Fruit fly (Drosophila melanogaster) whole organism, prepupa: ENCODE measurements around the gene Cep97.

Experiments
- Blimp-1 ChIP-seq: fragments of 200-800 bp; sonication (Bioruptor generic); optimal IDR thresholded peaks from 3 replicates; lab custom pipeline; 2017; ENCODE audit warnings: missing biosample characterization, missing genetic modification characterization, mild to moderate bottlenecking, moderate library complexity, missing genetic modification reagents
- CG10631 ChIP-seq: fragments of 200-800 bp; sonication (Bioruptor generic); optimal IDR thresholded peaks from 2 replicates; lab custom pipeline; 2016; ENCODE audit warnings: missing biosample characterization, missing genetic modification characterization
- CG10669 ChIP-seq: fragments of 200-800 bp; sonication (Bioruptor generic); optimal IDR thresholded peaks from 3 replicates; lab custom pipeline; 2018; ENCODE audit warnings: missing biosample characterization, mild to moderate bottlenecking, missing genetic modification characterization, moderate library complexity
- CG11294 ChIP-seq: fragments of 200-800 bp; sonication (Bioruptor generic); IDR thresholded peaks from 2 replicates; pipeline ENCODE4 v1.3.6; 2022; ENCODE audit warnings: missing biosample characterization, missing genetic modification characterization
- CG11762 ChIP-seq: fragments of 200-800 bp; sonication (Bioruptor generic); optimal IDR thresholded peaks from 3 replicates; lab custom pipeline; 2016; ENCODE audit warnings: missing biosample characterization, missing genetic modification characterization; ENCODE audit not compliant: insufficient read depth
- CG11902 ChIP-seq: fragments of 200-800 bp; sonication (Bioruptor generic); optimal IDR thresholded peaks from 3 replicates; lab custom pipeline; 2016; ENCODE audit warnings: missing biosample characterization, missing genetic modification characterization
- CG15336 ChIP-seq: fragments of 200-800 bp; sonication (Bioruptor generic); IDR thresholded peaks from 2 replicates; pipeline ENCODE4 v1.3.6; 2022; ENCODE audit warnings: missing biosample characterization, missing genetic modification characterization
- CG1621 ChIP-seq: fragments of 200-800 bp; sonication (Bioruptor generic); optimal IDR thresholded peaks from 3 replicates; lab custom pipeline; 2018; ENCODE audit warnings: missing biosample characterization, mild to moderate bottlenecking, missing genetic modification characterization
- CG16779 ChIP-seq: fragments of 200-800 bp; sonication (Bioruptor generic); optimal IDR thresholded peaks from 3 replicates; lab custom pipeline; 2017; ENCODE audit warnings: missing biosample characterization, mild to moderate bottlenecking, missing genetic modification characterization
- CG32006 ChIP-seq: fragments of 200-800 bp; sonication (Bioruptor generic); optimal IDR thresholded peaks from 3 replicates; lab custom pipeline; 2017; ENCODE audit warnings: missing biosample characterization, mild to moderate bottlenecking, missing genetic modification characterization
- CG34406 ChIP-seq: fragments of 200-800 bp; sonication (Bioruptor generic); optimal IDR thresholded peaks from 3 replicates; lab custom pipeline; 2016; ENCODE audit warnings: missing biosample characterization, missing genetic modification characterization
- CG4318 ChIP-seq: fragments of 200-800 bp; sonication (Bioruptor generic); optimal IDR thresholded peaks from 3 replicates; lab custom pipeline; 2017; ENCODE audit warnings: missing biosample characterization, mild to moderate bottlenecking, missing genetic modification characterization
- CG6276 ChIP-seq: fragments of 200-800 bp; sonication (Bioruptor generic); optimal IDR thresholded peaks from 2 replicates; lab custom pipeline; 2017; ENCODE audit warnings: missing biosample characterization, mild to moderate bottlenecking, missing genetic modification characterization
- CG6792 ChIP-seq: fragments of 200-800 bp; sonication (Bioruptor generic); optimal IDR thresholded peaks from 3 replicates; lab custom pipeline; 2016; ENCODE audit warnings: missing biosample characterization, missing genetic modification characterization
- CG6854 ChIP-seq: fragments of 200-800 bp; sonication (Bioruptor generic); optimal IDR thresholded peaks from 2 replicates; lab custom pipeline; 2017; ENCODE audit warnings: missing biosample characterization, mild to moderate bottlenecking, missing genetic modification characterization
- CG8119 ChIP-seq: fragments of 200-800 bp; sonication (Bioruptor generic); IDR thresholded peaks from 3 replicates; pipeline ENCODE4 v1.3.6; 2022; ENCODE audit warnings: missing biosample characterization, missing genetic modification characterization
- CG8319 ChIP-seq: fragments of 200-800 bp; sonication (Bioruptor generic); optimal IDR thresholded peaks from 3 replicates; lab custom pipeline; 2016; ENCODE audit warnings: missing biosample characterization, missing genetic modification characterization
- Eip78C ChIP-seq: fragments of 200-800 bp; sonication (Bioruptor generic); peaks from one replicate; lab custom pipeline; 2016; ENCODE audit warnings: missing biosample characterization, missing genetic modification characterization
- Eip93F ChIP-seq: fragments of 200-800 bp; sonication (Bioruptor generic); optimal IDR thresholded peaks from 2 replicates; lab custom pipeline; 2016; ENCODE audit warnings: missing biosample characterization, mild to moderate bottlenecking, missing genetic modification characterization
- Hr4 ChIP-seq: fragments of 200-800 bp; sonication (Bioruptor generic); optimal IDR thresholded peaks from 3 replicates; lab custom pipeline; 2016; ENCODE audit warnings: missing biosample characterization, missing genetic modification characterization
- Lpt ChIP-seq: fragments of 200-800 bp; sonication (Bioruptor generic); optimal IDR thresholded peaks from 3 replicates; lab custom pipeline; 2016; ENCODE audit warnings: missing biosample characterization, missing genetic modification characterization
- Met ChIP-seq: fragments of 200-800 bp; sonication (Bioruptor generic); optimal IDR thresholded peaks from 3 replicates; lab custom pipeline; 2016; ENCODE audit warnings: missing biosample characterization, missing genetic modification characterization
- OdsH ChIP-seq: fragments of 200-800 bp; sonication (Bioruptor generic); optimal IDR thresholded peaks from 3 replicates; lab custom pipeline; 2016; ENCODE audit warnings: missing biosample characterization, missing genetic modification characterization
- Smox ChIP-seq: fragments of 200-800 bp; sonication (Bioruptor generic); optimal IDR thresholded peaks from 3 replicates; lab custom pipeline; 2016; ENCODE audit warnings: missing biosample characterization, missing genetic modification characterization
- Sox102F ChIP-seq: fragments of 200-800 bp; sonication (Bioruptor generic); optimal IDR thresholded peaks from 2 replicates; lab custom pipeline; 2016; ENCODE audit warnings: missing biosample characterization, mild to moderate bottlenecking, missing genetic modification characterization
- achi ChIP-seq: fragments of 200-800 bp; sonication (Bioruptor generic); optimal IDR thresholded peaks from 3 replicates; lab custom pipeline; 2016; ENCODE audit warnings: missing biosample characterization, missing genetic modification characterization
- acj6 ChIP-seq: fragments of 200-800 bp; sonication (Bioruptor generic); optimal IDR thresholded peaks from 3 replicates; lab custom pipeline; 2016; ENCODE audit warnings: missing biosample characterization, missing genetic modification characterization
- dac ChIP-seq: fragments of 200-800 bp; sonication (Bioruptor generic); optimal IDR thresholded peaks from 2 replicates; lab custom pipeline; 2017; ENCODE audit warnings: missing biosample characterization, mild to moderate bottlenecking, missing genetic modification characterization
- esn ChIP-seq: fragments of 200-800 bp; sonication (Bioruptor generic); optimal IDR thresholded peaks from 2 replicates; lab custom pipeline; 2016; ENCODE audit warnings: missing biosample characterization, mild to moderate bottlenecking, missing genetic modification characterization, moderate library complexity
- fd59A ChIP-seq: fragments of 200-800 bp; sonication (Bioruptor generic); optimal IDR thresholded peaks from 2 replicates; lab custom pipeline; 2017; ENCODE audit warnings: missing biosample characterization, mild to moderate bottlenecking, missing genetic modification characterization, missing genetic modification reagents
- fd85E ChIP-seq: fragments of 200-800 bp; sonication (Bioruptor generic); optimal IDR thresholded peaks from 3 replicates; lab custom pipeline; 2016; ENCODE audit warnings: missing biosample characterization, missing genetic modification characterization
- salr ChIP-seq, 2 experiments: fragments of 200-800 bp; sonication (Bioruptor generic); optimal IDR thresholded peaks; 3 replicates each; lab custom pipeline; 2016 to 2018; ENCODE audit warnings: missing biosample characterization in 2 of 2, missing genetic modification characterization in 2 of 2, mild to moderate bottlenecking in 1 of 2
- spab ChIP-seq: fragments of 200-800 bp; sonication (Bioruptor generic); optimal IDR thresholded peaks from 2 replicates; lab custom pipeline; 2017; ENCODE audit warnings: missing biosample characterization, mild to moderate bottlenecking, missing genetic modification characterization, missing genetic modification reagents
- ss ChIP-seq, 2 experiments: fragments of 200-800 bp; sonication (Bioruptor generic); optimal IDR thresholded peaks; 2 replicates in 1 of 2; 3 replicates in 1 of 2; lab custom pipeline; 2017 to 2018; ENCODE audit warnings: mild to moderate bottlenecking in 2 of 2, missing biosample characterization in 2 of 2, missing genetic modification characterization in 2 of 2, moderate library complexity in 1 of 2
- topi ChIP-seq: fragments of 200-800 bp; sonication (Bioruptor generic); optimal IDR thresholded peaks from 3 replicates; lab custom pipeline; 2016; ENCODE audit warnings: missing biosample characterization, missing genetic modification characterization

The Cep97 gene

dm6 chr2L:3896834-3897143, 29.3 kb downstream of the Cep97 start (continued):
- TF ChIP-seq spab (GFP tag; lab: Kevin White, UChicago): peak; percentile 22
- no peak for TF ChIP-seq CG8119
- no peak for TF ChIP-seq CG6854 (GFP tag; lab: Kevin White, UChicago)
- peak; percentile 74 for TF ChIP-seq Smox (GFP tag; lab: Kevin White, UChicago)
- peak; percentile 52 for TF ChIP-seq CG11762
- TF ChIP-seq Lpt (GFP tag; lab: Kevin White, UChicago): peak; percentile 23
- peak; percentile 41 for TF ChIP-seq CG4318 (GFP tag; lab: Kevin White, UChicago)
- peak; percentile 74; the same call in 1 of the 2 replicates for TF ChIP-seq CG15336 (GFP tag; lab: Robert Waterston, UW)
- TF ChIP-seq CG11294 (GFP tag; lab: Robert Waterston, UW): peak; percentile 69
- TF ChIP-seq CG6276 (GFP tag; lab: Kevin White, UChicago): peak; percentile 17
- peak; percentile 75 for TF ChIP-seq OdsH
- peak; percentile 83 for TF ChIP-seq esn (GFP tag; lab: Kevin White, UChicago)
- TF ChIP-seq dac (GFP tag; lab: Kevin White, UChicago): no peak
- peak; percentile 74 for TF ChIP-seq CG34406 (GFP tag; lab: Kevin White, UChicago)
- peak; percentile 67 for TF ChIP-seq CG8319 (GFP tag; lab: Kevin White, UChicago)
- TF ChIP-seq fd85E (GFP tag; lab: Kevin White, UChicago): no peak
- peak; percentile 73 for TF ChIP-seq Sox102F (GFP tag; lab: Kevin White, UChicago)
- TF ChIP-seq Eip78C: peak; percentile 89
- peak; percentile 64 for TF ChIP-seq CG10631 (GFP tag; lab: Kevin White, UChicago)
- TF ChIP-seq ss (GFP tag; optimal IDR thresholded peaks at IDR 0.05; lab: Kevin White, UChicago): peak in 1 of 2 experiments; percentile 22

DNA sequence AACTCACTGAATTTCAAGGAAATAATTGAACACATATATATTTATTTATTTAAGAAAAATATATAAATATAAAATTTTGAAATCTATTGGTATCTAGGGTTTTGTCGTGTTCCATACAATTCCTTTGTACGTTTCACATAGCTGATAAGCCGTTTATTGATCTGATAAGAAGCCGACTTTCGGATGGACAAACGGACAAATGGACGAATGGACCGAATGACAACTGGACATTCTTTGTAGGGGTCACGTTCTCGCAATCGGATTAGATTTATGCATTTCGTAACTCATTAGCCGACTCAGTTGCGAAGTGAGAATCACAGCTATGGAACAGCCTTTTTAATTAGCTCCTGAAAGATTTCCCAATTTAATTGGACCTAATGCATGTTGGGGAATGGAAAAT, 30.0 kb downstream of the Cep97 start:
- TF ChIP-seq CG10669 (GFP tag; lab: Kevin White, UChicago): no peak

DNA sequence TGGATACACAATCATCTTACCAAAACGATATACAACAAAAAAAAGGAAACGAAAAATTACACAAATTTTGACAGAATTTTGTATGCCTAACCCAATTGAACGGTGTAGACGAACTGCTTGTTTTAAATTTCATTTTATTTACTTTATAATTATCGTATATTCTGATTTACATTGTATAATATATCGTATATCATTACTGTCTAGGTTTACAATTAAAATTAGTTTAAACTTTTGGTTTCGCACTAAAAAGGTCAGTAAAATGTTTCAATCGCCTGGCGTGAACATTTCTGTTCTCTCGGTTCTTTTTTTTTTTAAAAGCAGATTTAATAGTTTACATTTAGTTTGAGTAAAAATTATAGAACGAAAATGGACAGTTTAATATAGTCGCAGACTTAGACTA, 35.3 kb downstream of the Cep97 start, which contains the start of gene capu:
Gene capu (minus strand): TSS at position 101 of the 400 bp plus-strand sequence.
- TF ChIP-seq CG15336 (GFP tag; lab: Robert Waterston, UW) (no peak), CG1621 (no peak), achi (no peak), CG6276 (GFP tag; lab: Kevin White, UChicago) (no peak), CG8119 (no peak), CG4318 (GFP tag; lab: Kevin White, UChicago) (no peak), CG6792 (GFP tag; lab: Kevin White, UChicago) (no peak), salr (GFP tag; optimal IDR thresholded peaks at IDR 0.05; lab: Kevin White, UChicago) (no peak), CG32006 (GFP tag; lab: Kevin White, UChicago) (no peak), fd59A (no peak), Blimp-1 (GFP tag; lab: Kevin White, UChicago) (no peak), CG16779 (tag; lab: Kevin White, UChicago) (no peak), topi (GFP tag; lab: Kevin White, UChicago) (no peak), Met (GFP tag; lab: Kevin White, UChicago) (no peak)

- TF ChIP-seq acj6 (GFP tag; lab: Kevin White, UChicago): no peak
- TF ChIP-seq CG11902 (GFP tag; lab: Kevin White, UChicago): no peak
- no peak for TF ChIP-seq CG1621
- TF ChIP-seq Smox (GFP tag; lab: Kevin White, UChicago): no peak
- TF ChIP-seq dac (GFP tag; lab: Kevin White, UChicago): no peak
- TF ChIP-seq Hr4 (GFP tag; lab: Kevin White, UChicago): no peak
- TF ChIP-seq Eip93F (GFP tag; lab: Kevin White, UChicago): no peak
- TF ChIP-seq CG4318 (GFP tag; lab: Kevin White, UChicago): no peak
- TF ChIP-seq fd59A: no peak
- TF ChIP-seq, all 60 proteins: peak for 0
Measured at dm6 chr2L:3914188-3914587, 46.7 kb downstream of the Cep97 start, which contains the start of gene Fpgs2. TSS of gene Fpgs2 (minus strand) at chr2L:3914288.
